Fruit fly (Drosophila melanogaster) whole organism, embryonic: ENCODE data around the gene FIG4.
A peak's percentile ranks its signal among the peaks of the same experiment; 100 is the strongest.

Source experiments
- Ada2b ChIP-seq: fragments of 200-800 bp; sonication (Bioruptor generic); IDR thresholded peaks from 2 replicates; pipeline ENCODE4 v1.3.6; 2022; ENCODE audit warnings: missing biosample characterization, missing genetic modification characterization
- Bgb ChIP-seq: fragments of 200-800 bp; sonication (Bioruptor generic); IDR thresholded peaks from 2 replicates; pipeline ENCODE4 v1.3.6; 2022; ENCODE audit warnings: missing biosample characterization, missing genetic modification characterization; ENCODE audit not compliant: partially characterized antibody
- CG11560 ChIP-seq: fragments of 200-800 bp; sonication (Bioruptor generic); IDR thresholded peaks from 3 replicates; pipeline ENCODE4 v1.3.6; 2022; ENCODE audit warnings: missing biosample characterization, missing genetic modification characterization
- CG12155 ChIP-seq: fragments of 200-800 bp; sonication (Bioruptor generic); optimal IDR thresholded peaks from 3 replicates; lab custom pipeline; 2016; ENCODE audit warnings: missing biosample characterization, missing genetic modification characterization
- CG12236 ChIP-seq: fragments of 200-800 bp; sonication (Bioruptor generic); optimal IDR thresholded peaks from 2 replicates; lab custom pipeline; 2016; ENCODE audit warnings: missing biosample characterization, missing genetic modification characterization
- CG14860 ChIP-seq: fragments of 200-800 bp; sonication (Bioruptor generic); IDR thresholded peaks from 3 replicates; pipeline ENCODE4 v1.3.6; 2022; ENCODE audit warnings: missing biosample characterization, missing genetic modification characterization; ENCODE audit not compliant: partially characterized antibody
- CG15479 ChIP-seq: fragments of 200-800 bp; sonication (Bioruptor generic); optimal IDR thresholded peaks from 3 replicates; lab custom pipeline; 2019; ENCODE audit warnings: missing biosample characterization, mild to moderate bottlenecking, missing genetic modification characterization, moderate library complexity
- CG16813 ChIP-seq: fragments of 200-800 bp; sonication (Bioruptor generic); IDR thresholded peaks from 3 replicates; pipeline ENCODE4 v1.3.6; 2022; ENCODE audit warnings: missing biosample characterization, missing genetic modification characterization; ENCODE audit not compliant: partially characterized antibody
- CG17612 ChIP-seq: fragments of 200-800 bp; sonication (Bioruptor generic); IDR thresholded peaks from 2 replicates; pipeline ENCODE4 v1.3.6; 2022; ENCODE audit warnings: missing biosample characterization, missing genetic modification characterization
- CG18599 ChIP-seq: fragments of 200-800 bp; sonication (Bioruptor generic); optimal IDR thresholded peaks from 3 replicates; lab custom pipeline; 2017; ENCODE audit warnings: missing biosample characterization, missing genetic modification characterization, mild to moderate bottlenecking, moderate library complexity, missing genetic modification reagents
- CG2120 ChIP-seq: fragments of 200-800 bp; sonication (Bioruptor generic); optimal IDR thresholded peaks from 3 replicates; lab custom pipeline; 2016; ENCODE audit warnings: missing biosample characterization, missing genetic modification characterization
- CG32532 ChIP-seq: fragments of 200-800 bp; sonication (Bioruptor generic); IDR thresholded peaks from 2 replicates; pipeline ENCODE4 v1.3.6; 2022; ENCODE audit warnings: missing biosample characterization, missing genetic modification characterization
- CG34224 ChIP-seq: fragments of 200-800 bp; sonication (Bioruptor generic); IDR thresholded peaks from 3 replicates; pipeline ENCODE4 v1.3.6; 2022; ENCODE audit warnings: missing biosample characterization, missing genetic modification characterization; ENCODE audit not compliant: partially characterized antibody
- CG6791 ChIP-seq: fragments of 200-800 bp; sonication (Bioruptor generic); IDR thresholded peaks from 3 replicates; pipeline ENCODE4 v1.3.6; 2022; ENCODE audit warnings: missing biosample characterization, missing genetic modification characterization; ENCODE audit not compliant: partially characterized antibody
- CG7987 ChIP-seq: fragments of 200-800 bp; sonication (Bioruptor generic); optimal IDR thresholded peaks from 2 replicates; lab custom pipeline; 2018; ENCODE audit warnings: missing biosample characterization, mild to moderate bottlenecking, missing genetic modification characterization, moderate library complexity
- D19A ChIP-seq: fragments of 200-800 bp; optimal IDR thresholded peaks from 3 replicates; lab custom pipeline; 2019; ENCODE audit warnings: missing biosample characterization, mild to moderate bottlenecking, missing genetic modification characterization, moderate library complexity
- D19B ChIP-seq: fragments of 200-800 bp; sonication (Bioruptor generic); optimal IDR thresholded peaks from 2 replicates; lab custom pipeline; 2017; ENCODE audit warnings: missing biosample characterization, mild to moderate bottlenecking, missing genetic modification characterization
- Doc3 ChIP-seq: fragments of 200-800 bp; sonication (Bioruptor generic); IDR thresholded peaks from 3 replicates; pipeline ENCODE4 v1.3.6; 2022; ENCODE audit warnings: missing biosample characterization, missing genetic modification characterization; ENCODE audit not compliant: partially characterized antibody
- Ets65A ChIP-seq: fragments of 200-800 bp; sonication (Bioruptor generic); peaks from one replicate; lab custom pipeline; 2016; ENCODE audit warnings: missing biosample characterization, missing genetic modification characterization
- HLH4C ChIP-seq: fragments of 200-800 bp; sonication (Bioruptor generic); IDR thresholded peaks from 3 replicates; pipeline ENCODE4 v1.3.6; 2022; ENCODE audit warnings: missing biosample characterization, missing genetic modification characterization; ENCODE audit not compliant: partially characterized antibody
- Hmr ChIP-seq: fragments of 200-800 bp; sonication (Bioruptor generic); optimal IDR thresholded peaks from 3 replicates; lab custom pipeline; 2017; ENCODE audit warnings: mild to moderate bottlenecking, missing biosample characterization, missing genetic modification reagents, missing genetic modification characterization
- Jarid2 ChIP-seq: fragments of 200-800 bp; sonication (Bioruptor generic); optimal IDR thresholded peaks from 3 replicates; lab custom pipeline; 2017; ENCODE audit warnings: mild to moderate bottlenecking, missing biosample characterization, missing genetic modification reagents, missing genetic modification characterization
- Mes4 ChIP-seq: fragments of 200-800 bp; sonication (Bioruptor generic); optimal IDR thresholded peaks from 2 replicates; lab custom pipeline; 2016; ENCODE audit warnings: missing biosample characterization, missing genetic modification characterization
- Myb ChIP-seq: fragments of 200-800 bp; sonication (Bioruptor generic); optimal IDR thresholded peaks from 2 replicates; lab custom pipeline; 2016; ENCODE audit warnings: missing biosample characterization, missing genetic modification characterization
- NfI ChIP-seq: fragments of 200-800 bp; sonication (Bioruptor generic); optimal IDR thresholded peaks from 3 replicates; lab custom pipeline; 2018; ENCODE audit warnings: missing biosample characterization, mild to moderate bottlenecking, missing genetic modification characterization, moderate library complexity
- Opbp ChIP-seq: fragments of 200-800 bp; sonication (Bioruptor generic); IDR thresholded peaks from 3 replicates; pipeline ENCODE4 v1.3.6; 2022; ENCODE audit warnings: missing biosample characterization, missing genetic modification characterization; ENCODE audit not compliant: partially characterized antibody
- Ptx1 ChIP-seq: fragments of 200-800 bp; sonication (Bioruptor generic); IDR thresholded peaks from 2 replicates; pipeline ENCODE4 v1.3.6; 2022; ENCODE audit warnings: missing biosample characterization, missing genetic modification characterization
- Scr ChIP-seq: fragments of 200-800 bp; sonication (Bioruptor generic); IDR thresholded peaks from 2 replicates; pipeline ENCODE4 v1.3.6; 2022; ENCODE audit warnings: missing biosample characterization, missing genetic modification characterization; ENCODE audit not compliant: partially characterized antibody
- ato ChIP-seq: fragments of 200-800 bp; sonication (Bioruptor generic); IDR thresholded peaks from 2 replicates; pipeline ENCODE4 v1.3.6; 2022; ENCODE audit warnings: missing biosample characterization, missing genetic modification characterization; ENCODE audit not compliant: partially characterized antibody
- bbx ChIP-seq: fragments of 200-800 bp; sonication (Bioruptor generic); IDR thresholded peaks from 2 replicates; pipeline ENCODE4 v1.3.6; 2022; ENCODE audit warnings: missing biosample characterization, missing genetic modification characterization; ENCODE audit not compliant: partially characterized antibody
- bcd ChIP-seq: fragments of 200-800 bp; sonication (Bioruptor generic); optimal IDR thresholded peaks from 2 replicates; lab custom pipeline; 2017; ENCODE audit warnings: missing biosample characterization, mild to moderate bottlenecking, missing genetic modification characterization
- crol ChIP-seq: fragments of 200-800 bp; sonication (Bioruptor generic); IDR thresholded peaks from 2 replicates; pipeline ENCODE4 v1.3.6; 2022; ENCODE audit warnings: missing biosample characterization, missing genetic modification characterization
- dimm ChIP-seq: fragments of 200-800 bp; sonication (Bioruptor generic); IDR thresholded peaks from 2 replicates; pipeline ENCODE4 v1.3.6; 2022; ENCODE audit warnings: missing biosample characterization, missing genetic modification characterization
- dysf ChIP-seq: fragments of 200-800 bp; sonication (Bioruptor generic); IDR thresholded peaks from 3 replicates; pipeline ENCODE4 v1.3.6; 2022; ENCODE audit warnings: missing biosample characterization, missing genetic modification characterization
- gem ChIP-seq: fragments of 200-800 bp; sonication (Bioruptor generic); optimal IDR thresholded peaks from 2 replicates; lab custom pipeline; 2019; ENCODE audit warnings: missing biosample characterization, mild to moderate bottlenecking, missing genetic modification characterization, moderate library complexity
- gsb ChIP-seq: fragments of 200-800 bp; sonication (Bioruptor generic); IDR thresholded peaks from 2 replicates; pipeline ENCODE4 v1.3.6; 2022; ENCODE audit warnings: missing biosample characterization, missing genetic modification characterization
- hb ChIP-seq: fragments of 200-800 bp; sonication (Bioruptor generic); IDR thresholded peaks from 3 replicates; pipeline ENCODE4 v1.3.6; 2022; ENCODE audit warnings: missing biosample characterization, missing genetic modification characterization; ENCODE audit not compliant: partially characterized antibody
- kah ChIP-seq: fragments of 200-800 bp; sonication (Bioruptor generic); optimal IDR thresholded peaks from 2 replicates; lab custom pipeline; 2018; ENCODE audit warnings: missing biosample characterization, mild to moderate bottlenecking, missing genetic modification characterization
- knrl ChIP-seq: fragments of 200-800 bp; sonication (Bioruptor generic); IDR thresholded peaks from 3 replicates; pipeline ENCODE4 v1.3.6; 2022; ENCODE audit warnings: missing biosample characterization, missing genetic modification characterization; ENCODE audit not compliant: partially characterized antibody
- lab ChIP-seq: fragments of 200-800 bp; sonication (Bioruptor generic); optimal IDR thresholded peaks from 3 replicates; lab custom pipeline; 2017; ENCODE audit warnings: missing biosample characterization, missing genetic modification characterization, mild to moderate bottlenecking, moderate library complexity, missing genetic modification reagents
- lilli ChIP-seq: fragments of 200-800 bp; sonication (Bioruptor generic); optimal IDR thresholded peaks from 3 replicates; lab custom pipeline; 2016; ENCODE audit warnings: missing biosample characterization, missing genetic modification characterization
- prd ChIP-seq, 3 experiments: fragments of >200 bp in 2 of 3; fragments of 200-800 bp in 1 of 3; sonication (Bioruptor generic) in 1 of 3; optimal IDR thresholded peaks in 2 of 3; IDR thresholded peaks in 1 of 3; 2 replicates in 2 of 3; 3 replicates in 1 of 3; pipeline versions ENCODE4 v1.3.6 to Lab custom; 2017 to 2022; ENCODE audit warnings: missing biosample characterization in 1 of 3, missing genetic modification characterization in 1 of 3
- row ChIP-seq: fragments of 200-800 bp; sonication (Bioruptor generic); IDR thresholded peaks from 3 replicates; pipeline ENCODE4 v1.3.6; 2022; ENCODE audit warnings: missing biosample characterization, missing genetic modification characterization
- sens ChIP-seq: fragments of 200-800 bp; sonication (Bioruptor generic); peaks from one replicate; lab custom pipeline; 2016; ENCODE audit warnings: missing biosample characterization, missing genetic modification characterization
- slbo ChIP-seq: fragments of 200-800 bp; sonication (Bioruptor generic); IDR thresholded peaks from 2 replicates; pipeline ENCODE4 v1.3.6; 2022; ENCODE audit warnings: missing biosample characterization, missing genetic modification characterization
- tio ChIP-seq: fragments of 200-800 bp; sonication (Bioruptor generic); optimal IDR thresholded peaks from 2 replicates; lab custom pipeline; 2017; ENCODE audit warnings: missing biosample characterization, missing genetic modification characterization, inconsistent platforms
- unpg ChIP-seq: fragments of 200-800 bp; sonication (Bioruptor generic); optimal IDR thresholded peaks from 3 replicates; lab custom pipeline; 2018; ENCODE audit warnings: missing biosample characterization, mild to moderate bottlenecking, missing genetic modification characterization, moderate library complexity
- yki ChIP-seq: fragments of >200 bp; optimal IDR thresholded peaks from 3 replicates; lab custom pipeline; 2018

FIG4 gene

dm6 chr2L:4418819-4419218 is 46.2 kb upstream of the FIG4 start (continued):
- TF ChIP-seq Opbp (GFP tag; lab: Robert Waterston, UW) (peak; percentile 69; the same call in 2 of the 3 replicates), CG34224 (GFP tag; lab: Robert Waterston, UW) (0 out of 3 replicates have a peak, but pooled peaks have one; percentile 35), knrl (peak; percentile 42; the same call in 1 of the 3 replicates), bbx (GFP tag; lab: Robert Waterston, UW) (peak; percentile 67), Scr (GFP tag; lab: Robert Waterston, UW) (peak; percentile 52), hb (GFP tag; lab: Robert Waterston, UW) (peak; percentile 50; the same call in 1 of the 3 replicates), Bgb (peak; percentile 76), CG7987 (GFP tag; lab: Kevin White, UChicago) (no peak), Myb (GFP tag; lab: Kevin White, UChicago) (no peak), CG15479 (peak; percentile 24), ato (GFP tag; lab: Robert Waterston, UW) (peak; percentile 37; the same call in 1 of the 2 replicates), crol (GFP tag; lab: Robert Waterston, UW) (peak; percentile 54; the same call in 1 of the 2 replicates), tio (GFP tag; lab: Kevin White, UChicago) (no peak), CG14860 (GFP tag; lab: Robert Waterston, UW) (peak; percentile 59), slbo (GFP tag; lab: Robert Waterston, UW) (0 out of 2 replicates have a peak, but pooled peaks have one; percentile 4), D19A (tag; lab: Kevin White, UChicago) (peak; percentile 22), CG12236 (GFP tag; lab: Kevin White, UChicago) (no peak), Doc3 (0 out of 3 replicates have a peak, but pooled peaks have one; percentile 22), CG16813 (peak; percentile 50; the same call in 2 of the 3 replicates), CG6791 (GFP tag; lab: Robert Waterston, UW) (peak; percentile 77), CG11560 (tag; lab: Robert Waterston, UW) (no peak), HLH4C (GFP tag; lab: Robert Waterston, UW) (peak; percentile 68), yki (no peak)

- TF ChIP-seq lab (peak; percentile 41), NfI (GFP tag; lab: Kevin White, UChicago) (no peak), prd (optimal IDR thresholded peaks at IDR 0.05; lab: Kevin White, UChicago) (no peak), prd (GFP tag; IDR thresholded peaks at IDR 0.05; lab: Robert Waterston, UW) (peak; percentile 28; the same call in 1 of the 3 replicates), CG17612 (GFP tag; lab: Robert Waterston, UW) (0 out of 2 replicates have a peak, but pooled peaks have one; percentile 35), Jarid2 (GFP tag; lab: Kevin White, UChicago) (no peak), D19B (GFP tag; lab: Kevin White, UChicago) (peak; percentile 66), CG18599 (peak; percentile 49), dimm (GFP tag; lab: Robert Waterston, UW) (peak; percentile 23; the same call in 1 of the 2 replicates), CG12155 (GFP tag; lab: Kevin White, UChicago) (no peak), gem (tag; lab: Kevin White, UChicago) (peak; percentile 10), CG2120 (peak; percentile 34), Ets65A (GFP tag; lab: Kevin White, UChicago) (peak; percentile 63), gsb (GFP tag; lab: Robert Waterston, UW) (0 out of 2 replicates have a peak, but pooled peaks have one; percentile 24), Ptx1 (GFP tag; lab: Robert Waterston, UW) (peak; percentile 33; the same call in 1 of the 2 replicates), Ada2b (peak; percentile 19; the same call in 1 of the 2 replicates), kah (GFP tag; lab: Kevin White, UChicago) (no peak), Hmr (GFP tag; lab: Kevin White, UChicago) (peak; percentile 31), Mes4 (no peak), sens (GFP tag; lab: Kevin White, UChicago) (peak; percentile 3), CG32532 (peak; percentile 18; the same call in 1 of the 2 replicates), dysf (GFP tag; lab: Robert Waterston, UW) (0 out of 3 replicates have a peak, but pooled peaks have one; percentile 16), bcd (no peak), row (GFP tag; lab: Robert Waterston, UW) (peak; percentile 50; the same call in 2 of the 3 replicates), lilli (GFP tag; lab: Kevin White, UChicago) (peak; percentile 5), unpg (GFP tag; lab: Kevin White, UChicago) (no peak)
Observed at dm6 chr2L:4422154-4422553, 42.8 kb upstream of the FIG4 start.
